Worm (Caenorhabditis elegans): ENCODE measurements around the gene C34E11.4.

- TF ChIP-seq nhr-25 (tag; optimal IDR thresholded peaks at IDR 0.05) (no peak), lin-39 (tag; optimal IDR thresholded peaks at IDR 0.05) (no peak), ama-1 (optimal IDR thresholded peaks at IDR 0.05) (no peak), zag-1 (tag; optimal IDR thresholded peaks at IDR 0.05) (no peak), unc-55 (GFP tag; optimal IDR thresholded peaks at IDR 0.05) (no peak)
Measured at ce11 chrX:11852494-11852893, 48.5 kb downstream of the C34E11.4 start, which contains the start of gene xtr-1.

Data from whole organism, L2 larva.